Fruit fly (Drosophila melanogaster) whole organism, wandering third instar larva: Measurements from ENCODE around the gene Daxx.

Experiments
- CG32264 ChIP-seq: fragments of 200-800 bp; sonication (Bioruptor generic); optimal IDR thresholded peaks from 2 replicates; lab custom pipeline; 2016; ENCODE audit warnings: missing biosample characterization, missing genetic modification characterization
- CrebA ChIP-seq: fragments of 200-800 bp; sonication (Bioruptor generic); optimal IDR thresholded peaks from 2 replicates; lab custom pipeline; 2016; ENCODE audit warnings: missing biosample characterization, mild to moderate bottlenecking, missing genetic modification characterization, borderline replicate concordance
- Dif ChIP-seq: fragments of 200-275, 200-300 bp; sonication (Bioruptor generic); optimal IDR thresholded peaks from 2 replicates; lab custom pipeline; 2018; ENCODE audit warnings: missing biosample characterization, missing genetic modification characterization; ENCODE audit not compliant: partially characterized antibody
- GATAd ChIP-seq: sonication (Bioruptor generic); optimal IDR thresholded peaks from 2 replicates; lab custom pipeline; 2016; ENCODE audit warnings: missing biosample characterization, missing genetic modification characterization
- HLH106 ChIP-seq: fragments of 200-800 bp; optimal IDR thresholded peaks from 3 replicates; lab custom pipeline; 2019; ENCODE audit warnings: missing biosample characterization, mild to moderate bottlenecking, missing genetic modification characterization, moderate library complexity
- Hnf4 ChIP-seq: fragments of 200-800 bp; sonication (Bioruptor generic); optimal IDR thresholded peaks from 2 replicates; lab custom pipeline; 2016; ENCODE audit warnings: missing biosample characterization, mild to moderate bottlenecking, missing genetic modification characterization
- Hr78 ChIP-seq: fragments of >200 bp; optimal IDR thresholded peaks from 2 replicates; lab custom pipeline; 2017; ENCODE audit warnings: missing biosample characterization, missing genetic modification characterization
- Hr83 ChIP-seq: fragments of 200-300 bp; sonication (Bioruptor generic); optimal IDR thresholded peaks from 2 replicates; lab custom pipeline; 2016; ENCODE audit warnings: missing biosample characterization, mild to moderate bottlenecking, missing genetic modification characterization, moderate library complexity; ENCODE audit not compliant: poor library complexity, severe bottlenecking
- Mio ChIP-seq: sonication (Bioruptor generic); optimal IDR thresholded peaks from 2 replicates; lab custom pipeline; 2016; ENCODE audit warnings: missing biosample characterization, missing genetic modification characterization
- Myc ChIP-seq: fragments of >200 bp; optimal IDR thresholded peaks from 2 replicates; lab custom pipeline; 2017
- N ChIP-seq: fragments of >200 bp; optimal IDR thresholded peaks from 2 replicates; lab custom pipeline; 2018; ENCODE audit warnings: missing biosample characterization, missing external identifiers, missing genetic modification characterization
- OdsH ChIP-seq: fragments of 200-800 bp; sonication (Bioruptor generic); optimal IDR thresholded peaks from 2 replicates; lab custom pipeline; 2016; ENCODE audit warnings: missing biosample characterization, mild to moderate bottlenecking, missing genetic modification characterization
- Rel ChIP-seq, 2 experiments: fragments of 200-800 bp; sonication (Bioruptor generic) in 1 of 2; optimal IDR thresholded peaks; 2 replicates in 1 of 2; 3 replicates in 1 of 2; lab custom pipeline; 2016 to 2019; ENCODE audit warnings: mild to moderate bottlenecking in 2 of 2, missing biosample characterization in 2 of 2, missing genetic modification characterization in 2 of 2, moderate library complexity in 1 of 2
- Sp1 ChIP-seq: fragments of 200-800 bp; sonication (Bioruptor generic); optimal IDR thresholded peaks from 3 replicates; lab custom pipeline; 2019; ENCODE audit warnings: missing biosample characterization, mild to moderate bottlenecking, missing genetic modification characterization, moderate library complexity
- Vsx2 ChIP-seq: fragments of 200-300, 225-300 bp; sonication (Bioruptor generic); optimal IDR thresholded peaks from 2 replicates; lab custom pipeline; 2018; ENCODE audit warnings: missing biosample characterization, missing genetic modification characterization; ENCODE audit not compliant: partially characterized antibody
- br ChIP-seq: fragments of 200-800 bp; sonication (Bioruptor generic); optimal IDR thresholded peaks from 2 replicates; lab custom pipeline; 2016; ENCODE audit warnings: missing biosample characterization, missing genetic modification characterization
- dl ChIP-seq, 2 experiments: fragments of 175-275, 200-275 bp in 1 of 2; fragments of 200-275 bp in 1 of 2; sonication (Bioruptor generic); optimal IDR thresholded peaks; lab custom pipeline; 2018; ENCODE audit warnings: mild to moderate bottlenecking in 2 of 2, missing biosample characterization in 2 of 2, missing genetic modification characterization in 2 of 2, moderate library complexity in 2 of 2; ENCODE audit not compliant: partially characterized antibody in 2 of 2, insufficient read depth in 1 of 2
- dmrt93B ChIP-seq: fragments of 200-800 bp; sonication (Bioruptor generic); optimal IDR thresholded peaks from 2 replicates; lab custom pipeline; 2018; ENCODE audit warnings: missing biosample characterization, mild to moderate bottlenecking, missing genetic modification characterization
- dsf ChIP-seq: sonication (Bioruptor generic); optimal IDR thresholded peaks from 2 replicates; lab custom pipeline; 2016; ENCODE audit warnings: missing biosample characterization, missing genetic modification characterization, borderline replicate concordance
- ey ChIP-seq: fragments of 200-800 bp; sonication (Bioruptor generic); optimal IDR thresholded peaks from 2 replicates; lab custom pipeline; 2016; ENCODE audit warnings: missing biosample characterization, missing genetic modification characterization
- foxo ChIP-seq, 2 experiments: fragments of 200-800 bp; sonication (Bioruptor generic); optimal IDR thresholded peaks; 2 replicates in 1 of 2; 3 replicates in 1 of 2; lab custom pipeline; 2016 to 2017; ENCODE audit warnings: missing biosample characterization in 2 of 2, missing genetic modification characterization in 2 of 2
- fru ChIP-seq: fragments of 200-800 bp; sonication (Bioruptor generic); optimal IDR thresholded peaks from 3 replicates; lab custom pipeline; 2016; ENCODE audit warnings: missing biosample characterization, mild to moderate bottlenecking, missing genetic modification characterization
- h ChIP-seq: fragments of 200-800 bp; sonication (Bioruptor generic); optimal IDR thresholded peaks from 3 replicates; lab custom pipeline; 2016; ENCODE audit warnings: missing biosample characterization, mild to moderate bottlenecking, missing genetic modification characterization
- lola ChIP-seq: fragments of >200 bp; optimal IDR thresholded peaks from 2 replicates; lab custom pipeline; 2017; ENCODE audit warnings: missing biosample characterization, missing genetic modification characterization
- pan ChIP-seq: fragments of >200 bp; optimal IDR thresholded peaks from 2 replicates; lab custom pipeline; 2017
- psq ChIP-seq: fragments of 200-800 bp; sonication (Bioruptor generic); optimal IDR thresholded peaks from 3 replicates; lab custom pipeline; 2017; ENCODE audit warnings: missing biosample characterization, mild to moderate bottlenecking, missing genetic modification characterization, moderate library complexity
- rgr ChIP-seq: fragments of 200-800 bp; sonication (Bioruptor generic); optimal IDR thresholded peaks from 3 replicates; lab custom pipeline; 2016; ENCODE audit warnings: missing biosample characterization, mild to moderate bottlenecking, missing genetic modification characterization
- sage ChIP-seq: fragments of 200-800 bp; sonication (Bioruptor generic); optimal IDR thresholded peaks from 2 replicates; lab custom pipeline; 2016; ENCODE audit warnings: missing biosample characterization, mild to moderate bottlenecking, missing genetic modification characterization
- sv ChIP-seq: fragments of 200-800 bp; sonication (Bioruptor generic); optimal IDR thresholded peaks from 3 replicates; lab custom pipeline; 2016; ENCODE audit warnings: missing biosample characterization, missing genetic modification characterization
- usp ChIP-seq: fragments of >200 bp; optimal IDR thresholded peaks from 2 replicates; lab custom pipeline; 2017; ENCODE audit warnings: missing biosample characterization, missing genetic modification characterization
- woc ChIP-seq: sonication (Bioruptor generic); optimal IDR thresholded peaks from 2 replicates; lab custom pipeline; 2016; ENCODE audit warnings: missing biosample characterization, mild to moderate bottlenecking, missing genetic modification characterization

Daxx gene

dm6 chr2L:6465497-6465896, 15.2 kb upstream of the Daxx start, which contains the start of gene Rchy1:
Gene Rchy1 (minus strand): TSS chr2L:6465669.
- TF ChIP-seq Hr83 (GFP tag; lab: Kevin White, UChicago) (peak; percentile 45), h (peak; percentile 35), rgr (GFP tag; lab: Kevin White, UChicago) (peak; percentile 49), dmrt93B (no peak), Rel (GFP tag; optimal IDR thresholded peaks at IDR 0.05; lab: Kevin White, UChicago) (no peak), Rel (tag; optimal IDR thresholded peaks at IDR 0.05; lab: Kevin White, UChicago) (peak; percentile 79)

dm6 chr2L:6467509-6467908, 13.2 kb upstream of the Daxx start, which contains the start of gene HemK1:
Gene HemK1 (minus strand): TSS chr2L:6467698.
- TF ChIP-seq rgr (GFP tag; lab: Kevin White, UChicago) (peak; percentile 28), GATAd (GFP tag; lab: Kevin White, UChicago) (no peak), dsf (no peak), h (peak; percentile 8), Hr78 (GFP tag; lab: Kevin White, UChicago) (no peak), Dif (GFP tag; lab: Kevin White, UChicago) (no peak), fru (no peak), Rel (GFP tag; optimal IDR thresholded peaks at IDR 0.05; lab: Kevin White, UChicago) (no peak), Rel (tag; optimal IDR thresholded peaks at IDR 0.05; lab: Kevin White, UChicago) (peak; percentile 0)

- no peak for TF ChIP-seq fru
- TF ChIP-seq Vsx2, result no peak
- no peak for TF ChIP-seq GATAd (GFP tag; lab: Kevin White, UChicago)
- no peak for TF ChIP-seq sv (GFP tag; lab: Kevin White, UChicago)
- no peak for TF ChIP-seq Hr78 (GFP tag; lab: Kevin White, UChicago)
- no peak for TF ChIP-seq pan (lab: Kevin White, UChicago)
- TF ChIP-seq OdsH (GFP tag; lab: Kevin White, UChicago), result no peak
- no peak for TF ChIP-seq Dif (GFP tag; lab: Kevin White, UChicago)
- TF ChIP-seq Mio (GFP tag; lab: Kevin White, UChicago), result no peak
- no peak for TF ChIP-seq N (GFP tag; lab: Kevin White, UChicago)
- no peak for TF ChIP-seq woc (GFP tag; lab: Kevin White, UChicago)
- TF ChIP-seq dmrt93B, result no peak
- TF ChIP-seq sage (GFP tag; lab: Kevin White, UChicago), result no peak
Observed at dm6 chr2L:6470100-6470644, 10.6 kb upstream of the Daxx start.

dm6 chr2L:6471978-6472776, 8.6 kb upstream of the Daxx start:
- TF ChIP-seq psq (GFP tag; lab: Kevin White, UChicago), result peak; percentile 13
- TF ChIP-seq h, result peak; percentile 58
- peak; percentile 38 for TF ChIP-seq OdsH (GFP tag; lab: Kevin White, UChicago)
- peak; percentile 42 for TF ChIP-seq ey (GFP tag; lab: Kevin White, UChicago)
- no peak for TF ChIP-seq sage (GFP tag; lab: Kevin White, UChicago)
- peak; percentile 30 for TF ChIP-seq br (GFP tag; lab: Kevin White, UChicago)
- TF ChIP-seq foxo (GFP tag; optimal IDR thresholded peaks at IDR 0.05; lab: Kevin White, UChicago), result peak in 1 of 2 experiments; percentile 46
- TF ChIP-seq N (GFP tag; lab: Kevin White, UChicago), result no peak
- peak; percentile 34 for TF ChIP-seq Dif (GFP tag; lab: Kevin White, UChicago)
- no peak for TF ChIP-seq Vsx2
- TF ChIP-seq Myc (lab: Kevin White, UChicago), result no peak
- peak; percentile 8 for TF ChIP-seq Hnf4 (GFP tag; lab: Kevin White, UChicago)
- no peak for TF ChIP-seq Hr83 (GFP tag; lab: Kevin White, UChicago)
- TF ChIP-seq Mio (GFP tag; lab: Kevin White, UChicago), result no peak
- TF ChIP-seq GATAd (GFP tag; lab: Kevin White, UChicago), result no peak
- TF ChIP-seq woc (GFP tag; lab: Kevin White, UChicago), result peak; percentile 60
- no peak for TF ChIP-seq lola (GFP tag; lab: Kevin White, UChicago)
- TF ChIP-seq dl (GFP tag; optimal IDR thresholded peaks at IDR 0.05; lab: Kevin White, UChicago; ENCODE audit: insufficient read depth in 1 of 2, partially characterized antibody in 2 of 2), result no peak
- no peak for TF ChIP-seq Rel (GFP tag; optimal IDR thresholded peaks at IDR 0.05; lab: Kevin White, UChicago)
- TF ChIP-seq Rel (tag; optimal IDR thresholded peaks at IDR 0.05; lab: Kevin White, UChicago), result peak; percentile 86
- TF ChIP-seq Sp1 (GFP tag; lab: Kevin White, UChicago), result peak; percentile 22
- TF ChIP-seq HLH106 (tag; lab: Kevin White, UChicago), result peak; percentile 19
- TF ChIP-seq fru, result peak; percentile 50
- TF ChIP-seq CrebA (GFP tag; lab: Kevin White, UChicago), result no peak
- no peak for TF ChIP-seq dmrt93B
- no peak for TF ChIP-seq usp (GFP tag; lab: Kevin White, UChicago)
- peak; percentile 44 for TF ChIP-seq pan (lab: Kevin White, UChicago)
- no peak for TF ChIP-seq CG32264
